Fruit fly (Drosophila melanogaster) Kc167 (cell line): ENCODE measurements around the gene CG8312.

Source experiments
- Myc ChIP-seq: fragments of >200 bp; optimal IDR thresholded peaks from 2 replicates; lab custom pipeline; 2017; ENCODE audit warnings: missing external identifiers
- Sin3A ChIP-seq: fragments of >200 bp; optimal IDR thresholded peaks from 2 replicates; lab custom pipeline; 2018; ENCODE audit warnings: missing external identifiers
- h ChIP-seq: fragments of >200 bp; optimal IDR thresholded peaks from 3 replicates; lab custom pipeline; 2018; ENCODE audit warnings: missing external identifiers
- insv ChIP-seq: fragments of >200 bp; optimal IDR thresholded peaks from 3 replicates; lab custom pipeline; 2018; ENCODE audit warnings: missing external identifiers
- psq ChIP-seq: fragments of >200 bp; optimal IDR thresholded peaks from 2 replicates; lab custom pipeline; 2017; ENCODE audit warnings: missing external identifiers
- ttk ChIP-seq: sonication (Bioruptor generic); optimal IDR thresholded peaks from 2 replicates; lab custom pipeline; 2017; ENCODE audit warnings: missing external identifiers

CG8312 gene

DNA sequence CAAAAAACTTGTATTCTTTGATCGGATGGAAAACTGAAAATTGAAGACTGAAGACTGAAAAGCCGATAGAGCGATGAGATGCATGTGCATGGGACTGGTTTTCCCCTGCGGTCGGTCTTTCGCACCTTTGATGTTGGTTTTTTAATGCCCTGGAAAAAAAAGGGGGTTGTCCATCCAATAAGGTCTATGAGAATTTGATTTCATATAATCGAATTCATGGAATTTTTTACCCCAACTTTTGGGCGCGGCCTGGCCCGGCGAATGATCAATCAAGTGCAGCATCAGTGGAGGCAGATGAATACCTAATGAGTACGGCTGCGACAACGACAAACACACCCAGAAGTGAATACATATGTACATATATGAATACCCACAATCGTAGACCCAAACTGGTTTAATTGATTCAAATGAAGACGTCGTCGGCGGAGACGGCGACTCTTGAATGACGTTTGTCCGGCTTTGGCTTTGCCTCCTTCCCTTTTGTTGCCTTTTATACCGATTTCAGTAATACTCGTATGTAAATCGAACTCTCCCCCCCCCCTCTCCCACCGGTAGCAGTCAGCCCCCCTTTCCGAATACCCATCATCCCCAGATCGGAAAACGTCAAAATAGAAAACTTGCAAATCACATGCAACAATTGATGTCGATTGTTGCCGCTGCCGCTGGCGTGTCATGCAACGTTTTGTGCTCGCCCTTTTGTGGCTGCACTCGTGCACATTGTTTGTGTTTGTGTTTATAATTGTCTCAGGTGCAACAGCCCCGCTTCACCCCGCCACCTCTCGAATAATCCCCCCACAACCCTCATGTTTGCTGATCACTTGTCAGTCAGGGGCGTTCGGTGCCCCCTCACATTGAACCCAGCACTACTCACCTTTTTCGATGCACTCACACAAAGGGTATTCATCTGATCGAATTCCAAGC lies 12.2 kb downstream of the CG8312 start:
- TF ChIP-seq h, result no peak
- TF ChIP-seq insv (lab: Kevin White, UChicago), result no peak
- TF ChIP-seq ttk (lab: Kevin White, UChicago), result no peak
- TF ChIP-seq Myc, result no peak
- TF ChIP-seq Sin3A (lab: Kevin White, UChicago), result no peak
- no peak for TF ChIP-seq psq

dm6 chr3R:9604445-9605020 lies 13.4 kb downstream of the CG8312 start:
- TF ChIP-seq insv (lab: Kevin White, UChicago) (no peak), h (no peak), psq (no peak), Sin3A (lab: Kevin White, UChicago) (no peak), Myc (no peak), ttk (lab: Kevin White, UChicago) (no peak)

- no peak for TF ChIP-seq psq
Observed at dm6 chr3R:9605084-9605483, 14.0 kb downstream of the CG8312 start.

- no peak for TF ChIP-seq Myc
- TF ChIP-seq insv (lab: Kevin White, UChicago), result no peak
- no peak for TF ChIP-seq Sin3A (lab: Kevin White, UChicago)
- TF ChIP-seq ttk (lab: Kevin White, UChicago), result no peak
- no peak for TF ChIP-seq h
- no peak for TF ChIP-seq psq
Observed at dm6 chr3R:9606913-9607804, 16.1 kb downstream of the CG8312 start.

DNA sequence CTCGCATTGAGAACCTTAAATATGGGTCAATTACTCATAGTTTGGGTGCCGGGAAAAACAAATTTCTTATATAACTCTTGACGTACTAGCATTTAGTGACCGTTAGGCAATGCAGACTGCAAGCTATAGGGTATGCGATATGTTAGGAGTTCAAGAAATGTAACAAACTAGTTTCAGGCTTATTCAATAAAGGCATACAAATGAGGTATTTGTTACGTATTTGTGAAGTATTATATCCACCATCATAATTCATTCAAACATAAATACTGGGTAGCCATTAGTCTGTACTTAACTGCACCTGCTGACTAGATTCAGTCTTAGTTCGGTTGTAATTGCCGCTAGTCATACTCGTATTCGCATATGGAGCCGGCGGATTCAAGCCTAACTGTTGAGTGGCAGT lies 17.1 kb downstream of the CG8312 start:
- no peak for TF ChIP-seq ttk (lab: Kevin White, UChicago)

- TF ChIP-seq ttk (lab: Kevin White, UChicago), result no peak
- no peak for TF ChIP-seq h
- no peak for TF ChIP-seq Sin3A (lab: Kevin White, UChicago)
- TF ChIP-seq psq, result no peak
- no peak for TF ChIP-seq insv (lab: Kevin White, UChicago)
- TF ChIP-seq Myc, result no peak
Observed at dm6 chr3R:9612217-9612616, 21.1 kb downstream of the CG8312 start.

dm6 chr3R:9613124-9613523 lies 22.0 kb downstream of the CG8312 start:
- TF ChIP-seq Sin3A (lab: Kevin White, UChicago) (no peak), ttk (lab: Kevin White, UChicago) (no peak)

dm6 chr3R:9618331-9618730 lies 27.2 kb downstream of the CG8312 start:
- TF ChIP-seq Sin3A (lab: Kevin White, UChicago), result no peak
- TF ChIP-seq ttk (lab: Kevin White, UChicago), result no peak
- no peak for TF ChIP-seq h
- no peak for TF ChIP-seq psq
- TF ChIP-seq insv (lab: Kevin White, UChicago), result no peak
- TF ChIP-seq Myc, result no peak

DNA sequence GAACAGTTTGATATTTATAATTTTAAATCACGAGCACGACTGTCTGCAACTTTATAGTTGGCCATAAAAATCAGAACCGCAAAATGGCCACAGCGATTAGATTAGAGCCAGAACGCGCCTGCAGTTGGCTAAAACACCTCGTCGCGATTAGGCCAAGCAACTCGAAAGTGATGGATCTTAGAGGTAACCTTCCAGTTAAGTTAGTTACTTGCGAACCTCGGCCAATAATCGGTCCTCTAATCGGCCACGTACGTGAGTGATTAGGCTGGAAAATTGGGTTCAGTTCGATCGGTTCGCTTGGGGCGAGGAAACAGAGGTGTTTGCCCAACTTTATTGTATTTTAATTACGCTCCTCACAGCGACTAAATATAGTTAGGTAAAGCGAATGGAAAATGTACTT lies 29.2 kb downstream of the CG8312 start:
- TF ChIP-seq insv (lab: Kevin White, UChicago) (no peak), psq (no peak), ttk (lab: Kevin White, UChicago) (no peak), h (no peak), Sin3A (lab: Kevin White, UChicago) (no peak), Myc (no peak)

DNA sequence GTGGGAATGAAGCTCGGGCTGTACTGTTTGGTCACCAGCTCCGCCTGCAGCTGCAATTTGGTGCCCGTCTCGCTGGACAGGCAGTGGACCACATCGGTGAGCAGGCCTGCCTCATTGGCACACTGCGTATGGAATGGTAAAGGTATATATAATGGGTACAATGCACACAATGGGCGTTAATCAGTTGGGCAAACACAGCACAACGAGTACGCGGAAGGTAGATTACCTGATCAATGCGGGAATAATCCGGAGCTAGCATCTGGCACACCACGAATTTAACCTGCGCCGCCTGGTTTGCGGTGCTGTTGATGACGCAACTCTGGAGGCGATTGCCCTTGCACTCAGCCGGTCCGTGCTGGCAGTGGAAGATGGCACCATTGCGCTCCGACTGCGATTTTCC lies 34.3 kb downstream of the CG8312 start:
- no peak for TF ChIP-seq Myc
- TF ChIP-seq ttk (lab: Kevin White, UChicago), result no peak
- TF ChIP-seq psq, result no peak
- TF ChIP-seq insv (lab: Kevin White, UChicago), result no peak
- TF ChIP-seq h, result no peak
- TF ChIP-seq Sin3A (lab: Kevin White, UChicago), result no peak

DNA sequence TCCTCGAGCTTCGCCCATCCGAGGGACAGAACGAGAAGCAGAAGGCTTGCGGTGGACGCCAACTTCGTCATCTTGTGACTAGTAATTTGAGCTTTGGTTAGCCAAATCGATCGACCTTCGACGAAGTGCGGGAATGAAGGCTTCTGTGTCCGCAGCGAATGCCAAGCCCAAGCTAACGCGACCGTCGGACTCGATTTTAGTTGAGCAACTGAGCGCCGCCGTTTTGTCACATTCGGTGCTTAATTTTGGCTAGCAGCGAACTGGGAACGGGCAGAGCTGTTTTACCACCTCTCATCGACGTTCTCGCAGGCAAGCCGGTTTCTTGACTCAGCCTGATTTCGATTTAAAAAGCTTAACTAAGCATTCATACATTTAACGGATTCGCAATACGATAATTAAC lies 35.2 kb downstream of the CG8312 start:
- TF ChIP-seq Sin3A (lab: Kevin White, UChicago) (no peak), insv (lab: Kevin White, UChicago) (no peak), Myc (no peak), h (no peak), ttk (lab: Kevin White, UChicago) (no peak), psq (no peak)

DNA sequence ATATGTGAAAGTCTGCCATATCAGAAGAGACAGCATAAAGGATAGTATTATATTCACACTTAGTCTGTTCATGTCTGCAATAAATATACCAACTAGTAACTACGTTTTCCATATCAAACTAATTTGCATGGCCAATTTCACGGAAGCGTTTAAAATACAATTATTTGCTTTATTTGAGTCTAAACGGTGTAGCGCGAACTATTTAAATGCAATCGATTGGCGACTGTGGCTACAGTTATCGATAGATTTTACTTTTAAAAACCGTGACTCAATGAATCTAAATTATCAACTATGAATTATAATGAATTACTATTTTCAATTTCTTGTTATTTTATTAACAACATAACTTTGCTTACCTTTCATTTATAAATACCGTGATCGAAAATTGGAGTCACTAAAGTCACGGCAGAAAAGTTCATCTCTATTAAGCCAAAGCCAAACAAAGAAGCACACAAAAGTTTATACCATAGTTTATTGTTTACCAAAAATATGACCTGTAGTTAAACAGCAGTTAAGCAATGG lies 35.8 kb downstream of the CG8312 start, which contains the start of the genes CG9427 and CG8319:
TSS of gene CG9427 (minus strand) at position 51 of the 522 bp plus-strand sequence.
TSS of gene CG8319 (plus strand) at position 442 of the 522 bp plus-strand sequence.
- no peak for TF ChIP-seq insv (lab: Kevin White, UChicago)
- no peak for TF ChIP-seq psq
- TF ChIP-seq Sin3A (lab: Kevin White, UChicago), result no peak
- TF ChIP-seq Myc, result no peak
- TF ChIP-seq ttk (lab: Kevin White, UChicago), result no peak
- TF ChIP-seq h, result no peak
